Worm (Caenorhabditis elegans) whole organism, young adult: ENCODE data around the gene Y75D11A.2.

Experiments used
- F39B2.1 ChIP-seq: fragments of 200-800 bp; sonication (Bioruptor generic); IDR thresholded peaks from 2 replicates; pipeline ENCODE4 v1.3.6; 2022; ENCODE audit warnings: missing genetic modification reagents, missing genetic modification characterization, missing compliant biosample characterization
- Y79H2A.3 ChIP-seq: fragments of 200-800 bp; sonication (Bioruptor generic); conservative IDR thresholded peaks from 2 replicates; pipeline ENCODE4 v1.3.6; 2022; ENCODE audit warnings: missing genetic modification reagents, missing genetic modification characterization, missing compliant biosample characterization
- attf-6 ChIP-seq: fragments of 200-800 bp; sonication (Bioruptor generic); IDR thresholded peaks from 2 replicates; pipeline ENCODE4 v1.3.6; 2022; ENCODE audit warnings: missing genetic modification reagents, missing genetic modification characterization, missing compliant biosample characterization
- bed-1 ChIP-seq: fragments of 200-800 bp; sonication (Bioruptor generic); IDR thresholded peaks from 2 replicates; pipeline ENCODE4 v1.3.6; 2022; ENCODE audit warnings: missing genetic modification reagents, missing genetic modification characterization, missing compliant biosample characterization
- ccch-3 ChIP-seq: fragments of 200-800 bp; sonication (Bioruptor generic); optimal IDR thresholded peaks from 2 replicates; lab custom pipeline; 2018; ENCODE audit warnings: mild to moderate bottlenecking, missing genetic modification characterization, missing compliant biosample characterization
- ceh-100 ChIP-seq: fragments of 200-800 bp; sonication (Bioruptor generic); IDR thresholded peaks from 2 replicates; pipeline ENCODE4 v1.3.6; 2022; ENCODE audit warnings: missing genetic modification reagents, missing genetic modification characterization, missing compliant biosample characterization
- dpl-1 ChIP-seq: fragments of 150-350 bp; optimal IDR thresholded peaks from 2 replicates; lab custom pipeline; 2014; ENCODE audit warnings: missing biosample characterization, missing genetic modification reagents, missing genetic modification characterization
- ets-4 ChIP-seq: fragments of 200-800 bp; sonication (Bioruptor generic); optimal IDR thresholded peaks from 2 replicates; lab custom pipeline; 2018; ENCODE audit warnings: mild to moderate bottlenecking, missing genetic modification characterization, missing compliant biosample characterization
- hmg-1.2 ChIP-seq: fragments of 200-800 bp; sonication (Bioruptor generic); IDR thresholded peaks from 2 replicates; pipeline ENCODE4 v1.3.6; 2022; ENCODE audit warnings: missing genetic modification reagents, missing genetic modification characterization, missing compliant biosample characterization
- sptf-2 ChIP-seq: fragments of 200-800 bp; sonication (Bioruptor generic); optimal IDR thresholded peaks from 2 replicates; lab custom pipeline; 2018; ENCODE audit warnings: mild to moderate bottlenecking, missing genetic modification characterization, missing compliant biosample characterization

ce11 chrX:1735941-1736340, 6.7 kb upstream of the Y75D11A.2 start, which contains the start of gene F07G6.12:
- TF ChIP-seq F39B2.1 (GFP tag; lab: Robert Waterston, UW) (no peak), bed-1 (GFP tag; lab: Robert Waterston, UW) (no peak), ceh-100 (no peak), Y79H2A.3 (GFP tag; lab: Robert Waterston, UW) (no peak), dpl-1 (GFP tag; lab: Kevin White, UChicago) (no peak), sptf-2 (no peak), ets-4 (GFP tag; lab: Kevin White, UChicago) (no peak), attf-6 (GFP tag; lab: Robert Waterston, UW) (no peak), ccch-3 (GFP tag; lab: Kevin White, UChicago) (no peak), hmg-1.2 (GFP tag; lab: Robert Waterston, UW) (no peak)
